Fruit fly (Drosophila melanogaster) Kc167 (cell line): ENCODE measurements around the gene CG17806.

Experiments
- Sin3A ChIP-seq: fragments of >200 bp; optimal IDR thresholded peaks from 2 replicates; lab custom pipeline; 2018; ENCODE audit warnings: missing external identifiers
- psq ChIP-seq: fragments of >200 bp; optimal IDR thresholded peaks from 2 replicates; lab custom pipeline; 2017; ENCODE audit warnings: missing external identifiers

DNA sequence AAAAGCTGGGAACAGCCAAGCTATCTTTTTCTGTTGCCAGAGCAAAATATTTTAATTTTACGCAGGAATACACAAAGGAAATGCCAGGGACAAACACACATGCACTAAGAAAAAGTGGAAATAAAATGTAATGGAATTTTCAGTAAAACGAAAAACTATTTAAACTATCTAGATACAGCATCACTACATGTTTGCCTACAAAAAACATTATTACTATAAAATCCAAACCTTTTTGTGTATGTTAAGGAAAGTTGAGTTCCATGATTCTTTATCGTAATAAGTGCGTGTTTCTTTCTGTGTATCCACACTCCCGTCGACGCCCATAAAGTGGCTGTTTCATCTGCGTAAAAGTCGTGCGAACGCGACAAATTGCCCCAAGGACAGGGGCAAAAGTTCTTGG is 46.1 kb upstream of the CG17806 start:
- TF ChIP-seq psq (lab: Kevin White, UChicago) (no peak), Sin3A (no peak)
